Worm (Caenorhabditis elegans): ENCODE results near the gene str-77.

The str-77 gene

ce11 chrV:17718647-17719046 is at the start of gene str-77:
Gene str-77, plus strand, starts transcription at chrV:17718947.
- TF ChIP-seq Y53F4B.3 (GFP tag; IDR thresholded peaks at IDR 0.05) (no peak), snpc-1.3 (tag; optimal IDR thresholded peaks at IDR 0.05; ENCODE audit: insufficient read depth) (no peak), lin-35 (GFP tag; optimal IDR thresholded peaks at IDR 0.05) (no peak), sdz-38 (tag; optimal IDR thresholded peaks at IDR 0.05) (no peak), efl-1 (GFP tag; optimal IDR thresholded peaks at IDR 0.05) (no peak), egl-18 (GFP tag; IDR thresholded peaks at IDR 0.05) (no peak), pbrm-1 (GFP tag; IDR thresholded peaks at IDR 0.05) (no peak), dpff-1 (tag; optimal IDR thresholded peaks at IDR 0.05) (no peak), F33H1.4 (GFP tag; IDR thresholded peaks at IDR 0.05) (no peak), ZK185.1 (tag; optimal IDR thresholded peaks at IDR 0.05; ENCODE audit: poor library complexity, severe bottlenecking) (no peak), aptf-3 (GFP tag; IDR thresholded peaks at IDR 0.05) (no peak)

ce11 chrV:17673343-17673742 is 45.4 kb upstream of the str-77 start, which contains the start of gene str-93:
Gene str-93, minus strand, starts transcription at chrV:17673443.
- TF ChIP-seq hmg-1.2 (GFP tag; IDR thresholded peaks at IDR 0.05) (peak; percentile 57), C06A6.2 (GFP tag; conservative IDR thresholded peaks at IDR 0.05) (no peak), cebp-1 (GFP tag; IDR thresholded peaks at IDR 0.05) (no peak), cebp-1 (tag; optimal IDR thresholded peaks at IDR 0.05) (no peak), let-607 (tag; optimal IDR thresholded peaks at IDR 0.05) (no peak), ztf-18 (tag; optimal IDR thresholded peaks at IDR 0.05) (no peak)

ce11 chrV:17676553-17676952 is 42.2 kb upstream of the str-77 start, which contains the start of gene str-92:
Gene str-92, minus strand, starts transcription at chrV:17676653.
- TF ChIP-seq pbrm-1 (GFP tag; IDR thresholded peaks at IDR 0.05) = no peak
- TF ChIP-seq efl-1 (GFP tag; optimal IDR thresholded peaks at IDR 0.05) = no peak
- no peak for TF ChIP-seq pha-4 (tag; optimal IDR thresholded peaks at IDR 0.05)

ce11 chrV:17683290-17683689 is 35.5 kb upstream of the str-77 start:
- TF ChIP-seq zfh-2 (GFP tag; conservative IDR thresholded peaks at IDR 0.05) (peak; percentile 74), mel-28 (tag; optimal IDR thresholded peaks at IDR 0.05; ENCODE audit: borderline replicate concordance) (no peak), egrh-3 (GFP tag; IDR thresholded peaks at IDR 0.05) (peak; percentile 59; the same call in 1 of the 2 replicates), lin-26 (GFP tag; IDR thresholded peaks at IDR 0.05) (no peak)

ce11 chrV:17683763-17684162 is 35.0 kb upstream of the str-77 start, which contains the start of gene F59A1.15:
Gene F59A1.15, minus strand, starts transcription at chrV:17683863.
- no peak for TF ChIP-seq mel-28 (tag; optimal IDR thresholded peaks at IDR 0.05; ENCODE audit: borderline replicate concordance)
- no peak for TF ChIP-seq hlh-26 (GFP tag; conservative IDR thresholded peaks at IDR 0.05)
- no peak for TF ChIP-seq egrh-3 (GFP tag; IDR thresholded peaks at IDR 0.05)
- no peak for TF ChIP-seq C17E4.6 (GFP tag; IDR thresholded peaks at IDR 0.05)
- TF ChIP-seq ztf-26 (tag; optimal IDR thresholded peaks at IDR 0.05) = no peak
- TF ChIP-seq ztf-3 (GFP tag; optimal IDR thresholded peaks at IDR 0.05) = no peak
- no peak for TF ChIP-seq lag-1 (GFP tag; IDR thresholded peaks at IDR 0.05)
- no peak for TF ChIP-seq ceh-58 (GFP tag; IDR thresholded peaks at IDR 0.05)
- TF ChIP-seq B0336.3 (GFP tag; IDR thresholded peaks at IDR 0.05) = no peak
- TF ChIP-seq cebp-2 (GFP tag; IDR thresholded peaks at IDR 0.05) = no peak
- no peak for TF ChIP-seq B0261.1 (tag; optimal IDR thresholded peaks at IDR 0.05)
- no peak for TF ChIP-seq bed-2 (GFP tag; IDR thresholded peaks at IDR 0.05)
- no peak for TF ChIP-seq Y53F4B.3 (GFP tag; IDR thresholded peaks at IDR 0.05)
- TF ChIP-seq nhr-120 (GFP tag; IDR thresholded peaks at IDR 0.05) = no peak
- TF ChIP-seq lin-54 (GFP tag; optimal IDR thresholded peaks at IDR 0.05) = no peak

Measured in whole organism, young adult.